Worm (Caenorhabditis elegans): Measurements from ENCODE around the gene F35D2.1.

DNA sequence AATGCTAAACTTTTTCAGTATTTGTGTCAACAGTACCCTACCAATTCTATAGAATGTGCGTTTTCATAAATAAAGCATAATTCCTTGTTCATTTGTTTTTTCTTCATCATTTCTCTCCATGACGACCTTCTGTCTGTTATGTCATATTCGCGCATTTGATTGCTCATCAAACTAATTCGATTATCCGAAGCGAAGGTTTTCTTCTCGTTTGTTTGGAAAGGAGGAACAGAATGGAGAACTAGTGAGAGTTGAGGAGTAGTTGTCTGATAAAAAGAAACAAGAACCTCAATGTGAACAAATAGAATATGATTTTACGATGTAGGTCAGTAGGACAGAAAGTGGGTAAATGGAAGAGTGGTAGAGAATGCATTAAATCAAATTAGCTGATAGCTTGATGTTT lies 13.1 kb upstream of the F35D2.1 start:
- TF ChIP-seq ceh-16 (tag; optimal IDR thresholded peaks at IDR 0.05) (no peak), zag-1 (tag; optimal IDR thresholded peaks at IDR 0.05) (no peak), R02D3.7 (tag; optimal IDR thresholded peaks at IDR 0.05) (no peak), nhr-129 (tag; optimal IDR thresholded peaks at IDR 0.05) (no peak), elt-1 (tag; optimal IDR thresholded peaks at IDR 0.05) (no peak), lsy-2 (tag; optimal IDR thresholded peaks at IDR 0.05) (no peak), mdl-1 (tag; optimal IDR thresholded peaks at IDR 0.05) (no peak), C34F6.9 (tag; optimal IDR thresholded peaks at IDR 0.05) (no peak), ztf-11 (tag; optimal IDR thresholded peaks at IDR 0.05) (no peak), ceh-82 (tag; optimal IDR thresholded peaks at IDR 0.05) (no peak), sma-9 (GFP tag; optimal IDR thresholded peaks at IDR 0.05) (no peak), sma-9 (tag; optimal IDR thresholded peaks at IDR 0.05) (no peak), lin-39 (tag; optimal IDR thresholded peaks at IDR 0.05) (no peak), skn-1 (tag; optimal IDR thresholded peaks at IDR 0.05) (no peak)

Data from whole organism, L2 larva.